Fruit fly (Drosophila melanogaster): ENCODE measurements around the gene TfIIB.
A peak's percentile ranks its signal among the peaks of the same experiment; 100 is the strongest.

Gene TfIIB

dm6 chr2L:10474268-10474678 lies 43.1 kb downstream of the TfIIB start, which contains the start of gene RluA-1 (continued):
- TF ChIP-seq dm (GFP tag; optimal IDR thresholded peaks at IDR 0.05), result peak; percentile 85
- peak; percentile 96 for TF ChIP-seq C15 (GFP tag; IDR thresholded peaks at IDR 0.05)
- peak; percentile 12 for TF ChIP-seq HLHmδ (GFP tag; optimal IDR thresholded peaks at IDR 0.05)
- peak; percentile 94 for TF ChIP-seq cas (GFP tag; IDR thresholded peaks at IDR 0.05)
- peak; percentile 98 for TF ChIP-seq toy (GFP tag; IDR thresholded peaks at IDR 0.05)
- TF ChIP-seq seq (GFP tag; IDR thresholded peaks at IDR 0.05), result peak; percentile 100
- peak; percentile 99 for TF ChIP-seq salm (tag; optimal IDR thresholded peaks at IDR 0.05)
- TF ChIP-seq Mrtf (GFP tag; IDR thresholded peaks at IDR 0.05), result peak; percentile 99
- TF ChIP-seq Sin3A (optimal IDR thresholded peaks at IDR 0.05), result no peak
- TF ChIP-seq CG7987 (GFP tag; optimal IDR thresholded peaks at IDR 0.05), result peak; percentile 97
- peak; percentile 96 for TF ChIP-seq vfl (GFP tag; optimal IDR thresholded peaks at IDR 0.05)
- peak; percentile 92 to 99 for TF ChIP-seq dpn (GFP tag; optimal IDR thresholded peaks at IDR 0.05)
- peak; percentile 97 for TF ChIP-seq sd (tag; optimal IDR thresholded peaks at IDR 0.05)
- TF ChIP-seq CG4854 (GFP tag; optimal IDR thresholded peaks at IDR 0.05), result peak; percentile 97
- TF ChIP-seq Vsx1 (GFP tag; optimal IDR thresholded peaks at IDR 0.05), result peak; percentile 98
- TF ChIP-seq Hsf (GFP tag; optimal IDR thresholded peaks at IDR 0.05), result peak; percentile 98
- TF ChIP-seq run (tag; optimal IDR thresholded peaks at IDR 0.05), result peak; percentile 99
- peak; percentile 71 for TF ChIP-seq pb (GFP tag; optimal IDR thresholded peaks at IDR 0.05)
- peak; percentile 98 for TF ChIP-seq CG6854 (GFP tag; optimal IDR thresholded peaks at IDR 0.05)
- TF ChIP-seq aop (GFP tag; IDR thresholded peaks at IDR 0.05), result peak; percentile 90
- TF ChIP-seq tgo (GFP tag; IDR thresholded peaks at IDR 0.05), result peak; percentile 100
- TF ChIP-seq Fer3 (tag; optimal IDR thresholded peaks at IDR 0.05), result peak; percentile 99
- peak; percentile 99 for TF ChIP-seq CG3281 (GFP tag; optimal IDR thresholded peaks at IDR 0.05)
- peak; percentile 99 for TF ChIP-seq CG6272 (GFP tag; IDR thresholded peaks at IDR 0.05)
- peak; percentile 77; the same call in 1 of the 2 replicates for TF ChIP-seq Dip2 (GFP tag; IDR thresholded peaks at IDR 0.05)
- TF ChIP-seq ftz-f1 (GFP tag; optimal IDR thresholded peaks at IDR 0.05), result peak; percentile 86
- peak; percentile 99 for TF ChIP-seq CG12219 (GFP tag; optimal IDR thresholded peaks at IDR 0.05)
- peak; percentile 91 for TF ChIP-seq sr (GFP tag; IDR thresholded peaks at IDR 0.05)
- TF ChIP-seq sima (GFP tag; optimal IDR thresholded peaks at IDR 0.05), result peak; percentile 52
- TF ChIP-seq odd (GFP tag; optimal IDR thresholded peaks at IDR 0.05), result peak; percentile 99
- peak; percentile 99 for TF ChIP-seq CG1233 (GFP tag; optimal IDR thresholded peaks at IDR 0.05)
- peak; percentile 64 for TF ChIP-seq p53 (GFP tag; optimal IDR thresholded peaks at IDR 0.05)
- peak; percentile 80 for TF ChIP-seq bigmax (GFP tag; optimal IDR thresholded peaks at IDR 0.05)
- peak; percentile 99 for TF ChIP-seq CG14050 (GFP tag; IDR thresholded peaks at IDR 0.05)
- TF ChIP-seq Elba2 (GFP tag; optimal IDR thresholded peaks at IDR 0.05), result peak; percentile 94
- peak; percentile 98 for TF ChIP-seq stwl (tag; optimal IDR thresholded peaks at IDR 0.05)
- TF ChIP-seq CG11695 (GFP tag; IDR thresholded peaks at IDR 0.05), result peak; percentile 99
- peak; percentile 79 for TF ChIP-seq Sry-β (GFP tag; optimal IDR thresholded peaks at IDR 0.05)
- TF ChIP-seq CG17186 (GFP tag; optimal IDR thresholded peaks at IDR 0.05), result peak; percentile 94
- TF ChIP-seq hth (optimal IDR thresholded peaks at IDR 0.05), result no peak
- peak; percentile 50 for TF ChIP-seq Dp (GFP tag; optimal IDR thresholded peaks at IDR 0.05)
- peak; percentile 99 for TF ChIP-seq CG11247 (GFP tag; IDR thresholded peaks at IDR 0.05)
- no peak for TF ChIP-seq CkIIα-i1 (GFP tag; IDR thresholded peaks at IDR 0.05)
- TF ChIP-seq NC2α (GFP tag; optimal IDR thresholded peaks at IDR 0.05), result peak; percentile 90
- TF ChIP-seq Hr39 (optimal IDR thresholded peaks at IDR 0.05), result no peak
- peak; percentile 100 for TF ChIP-seq CG17359 (tag; optimal IDR thresholded peaks at IDR 0.05)
- TF ChIP-seq en (GFP tag; optimal IDR thresholded peaks at IDR 0.05), result peak; percentile 89
- TF ChIP-seq phol (tag; optimal IDR thresholded peaks at IDR 0.05), result peak; percentile 99
- no peak for TF ChIP-seq usp (GFP tag; optimal IDR thresholded peaks at IDR 0.05)
- peak; percentile 98 for TF ChIP-seq Six4 (GFP tag; optimal IDR thresholded peaks at IDR 0.05)
- peak; percentile 83 for TF ChIP-seq her (GFP tag; optimal IDR thresholded peaks at IDR 0.05)
- peak; percentile 99 for TF ChIP-seq CG10366 (GFP tag; IDR thresholded peaks at IDR 0.05)
- peak; percentile 100 for TF ChIP-seq ara (GFP tag; IDR thresholded peaks at IDR 0.05)
